Fruit fly (Drosophila melanogaster) whole organism, embryonic: Measurements from ENCODE around the gene CG42395.

ENCODE experiments used
- Ada2b ChIP-seq: fragments of 200-800 bp; sonication (Bioruptor generic); IDR thresholded peaks from 2 replicates; pipeline ENCODE4 v1.3.6; 2022; ENCODE audit warnings: missing biosample characterization, missing genetic modification characterization
- CG10209 ChIP-seq: fragments of 200-800 bp; sonication (Bioruptor generic); optimal IDR thresholded peaks from 3 replicates; lab custom pipeline; 2017; ENCODE audit warnings: missing biosample characterization, mild to moderate bottlenecking, missing genetic modification characterization, missing genetic modification reagents
- CG10274 ChIP-seq: fragments of 200-800 bp; sonication (Bioruptor generic); optimal IDR thresholded peaks from 3 replicates; lab custom pipeline; 2017; ENCODE audit warnings: missing biosample characterization, mild to moderate bottlenecking, missing genetic modification characterization
- CG10565 ChIP-seq: fragments of 200-800 bp; sonication (Bioruptor generic); optimal IDR thresholded peaks from 3 replicates; lab custom pipeline; 2016; ENCODE audit warnings: missing biosample characterization, mild to moderate bottlenecking, missing genetic modification characterization
- CG11560 ChIP-seq: fragments of 200-800 bp; sonication (Bioruptor generic); IDR thresholded peaks from 3 replicates; pipeline ENCODE4 v1.3.6; 2022; ENCODE audit warnings: missing biosample characterization, missing genetic modification characterization
- CG11695 ChIP-seq: fragments of 200-800 bp; sonication (Bioruptor generic); IDR thresholded peaks from 3 replicates; pipeline ENCODE4 v1.3.6; 2022; ENCODE audit warnings: missing biosample characterization, missing genetic modification characterization
- CG14860 ChIP-seq: fragments of 200-800 bp; sonication (Bioruptor generic); IDR thresholded peaks from 3 replicates; pipeline ENCODE4 v1.3.6; 2022; ENCODE audit warnings: missing biosample characterization, missing genetic modification characterization; ENCODE audit not compliant: partially characterized antibody
- CG15601 ChIP-seq: fragments of 200-800 bp; sonication (Bioruptor generic); optimal IDR thresholded peaks from 3 replicates; lab custom pipeline; 2019; ENCODE audit warnings: missing biosample characterization, mild to moderate bottlenecking, missing genetic modification characterization, moderate library complexity
- CG17186 ChIP-seq: fragments of 200-800 bp; sonication (Bioruptor generic); optimal IDR thresholded peaks from 3 replicates; lab custom pipeline; 2017; ENCODE audit warnings: missing biosample characterization, missing genetic modification reagents, missing genetic modification characterization
- CG17568 ChIP-seq: fragments of 200-800 bp; sonication (Bioruptor generic); optimal IDR thresholded peaks from 2 replicates; lab custom pipeline; 2018; ENCODE audit warnings: missing biosample characterization, mild to moderate bottlenecking, missing genetic modification characterization, moderate library complexity
- CG17802 ChIP-seq: fragments of 200-800 bp; sonication (Bioruptor generic); optimal IDR thresholded peaks from 2 replicates; lab custom pipeline; 2018; ENCODE audit warnings: missing biosample characterization, mild to moderate bottlenecking, missing genetic modification characterization, moderate library complexity
- CG33213 ChIP-seq: fragments of 200-800 bp; sonication (Bioruptor generic); optimal IDR thresholded peaks from 3 replicates; lab custom pipeline; 2016; ENCODE audit warnings: missing biosample characterization, missing genetic modification characterization
- CG33557 ChIP-seq: fragments of 200-800 bp; sonication (Bioruptor generic); optimal IDR thresholded peaks from 2 replicates; lab custom pipeline; 2019; ENCODE audit warnings: missing biosample characterization, mild to moderate bottlenecking, missing genetic modification characterization, moderate library complexity
- CG4404 ChIP-seq: fragments of 200-800 bp; sonication (Bioruptor generic); IDR thresholded peaks from 2 replicates; pipeline ENCODE4 v1.3.6; 2022; ENCODE audit warnings: missing biosample characterization, missing genetic modification characterization
- CG5180 ChIP-seq: fragments of 200-800 bp; sonication (Bioruptor generic); optimal IDR thresholded peaks from 3 replicates; lab custom pipeline; 2017; ENCODE audit warnings: missing biosample characterization, missing genetic modification characterization, mild to moderate bottlenecking, moderate library complexity, missing genetic modification reagents
- CG6254 ChIP-seq: fragments of 200-800 bp; sonication (Bioruptor generic); optimal IDR thresholded peaks from 3 replicates; lab custom pipeline; 2017; ENCODE audit warnings: mild to moderate bottlenecking, missing biosample characterization, missing genetic modification reagents, missing genetic modification characterization
- CG6683 ChIP-seq: fragments of 200-800 bp; sonication (Bioruptor generic); optimal IDR thresholded peaks from 2 replicates; lab custom pipeline; 2017; ENCODE audit warnings: missing biosample characterization, mild to moderate bottlenecking, missing genetic modification characterization, missing genetic modification reagents
- CG6854 ChIP-seq: fragments of 200-800 bp; sonication (Bioruptor generic); optimal IDR thresholded peaks from 3 replicates; lab custom pipeline; 2017; ENCODE audit warnings: missing biosample characterization, mild to moderate bottlenecking, missing genetic modification characterization
- CG7357 ChIP-seq: fragments of 200-800 bp; sonication (Bioruptor generic); IDR thresholded peaks from 3 replicates; pipeline ENCODE4 v1.3.6; 2022; ENCODE audit warnings: missing biosample characterization, missing genetic modification characterization
- CG7556 ChIP-seq: fragments of 200-800 bp; sonication (Bioruptor generic); optimal IDR thresholded peaks from 2 replicates; lab custom pipeline; 2017; ENCODE audit warnings: missing biosample characterization, mild to moderate bottlenecking, missing genetic modification characterization
- CG7745 ChIP-seq: fragments of 200-800 bp; sonication (Bioruptor generic); optimal IDR thresholded peaks from 2 replicates; lab custom pipeline; 2018; ENCODE audit warnings: missing biosample characterization, mild to moderate bottlenecking, missing genetic modification characterization, moderate library complexity
- CG7839 ChIP-seq: fragments of 200-800 bp; sonication (Bioruptor generic); optimal IDR thresholded peaks from 3 replicates; lab custom pipeline; 2018; ENCODE audit warnings: missing biosample characterization, mild to moderate bottlenecking, missing genetic modification characterization, moderate library complexity
- CoRest ChIP-seq: fragments of 200-800 bp; sonication (Bioruptor generic); optimal IDR thresholded peaks from 3 replicates; lab custom pipeline; 2018; ENCODE audit warnings: missing biosample characterization, mild to moderate bottlenecking, missing genetic modification characterization, moderate library complexity
- CrebB ChIP-seq: fragments of 200-800 bp; sonication (Bioruptor generic); optimal IDR thresholded peaks from 3 replicates; lab custom pipeline; 2018; ENCODE audit warnings: missing biosample characterization, mild to moderate bottlenecking, missing genetic modification characterization
- HLHmδ ChIP-seq: fragments of 200-800 bp; sonication (Bioruptor generic); optimal IDR thresholded peaks from 2 replicates; lab custom pipeline; 2018; ENCODE audit warnings: missing biosample characterization, mild to moderate bottlenecking, missing genetic modification characterization, moderate library complexity
- Hey ChIP-seq: fragments of 200-800 bp; sonication (Bioruptor generic); optimal IDR thresholded peaks from 3 replicates; lab custom pipeline; 2018; ENCODE audit warnings: missing biosample characterization, mild to moderate bottlenecking, missing genetic modification characterization
- Mad ChIP-seq: fragments of 200-800 bp; sonication (Bioruptor generic); optimal IDR thresholded peaks from 2 replicates; lab custom pipeline; 2016; ENCODE audit warnings: missing biosample characterization, missing genetic modification characterization
- Mrtf ChIP-seq: fragments of 200-800 bp; sonication (Bioruptor generic); IDR thresholded peaks from 3 replicates; pipeline ENCODE4 v1.3.6; 2022; ENCODE audit warnings: missing biosample characterization, missing genetic modification characterization
- NK7.1 ChIP-seq: fragments of 200-800 bp; sonication (Bioruptor generic); optimal IDR thresholded peaks from 3 replicates; lab custom pipeline; 2016; ENCODE audit warnings: missing biosample characterization, missing genetic modification characterization
- Ptx1 ChIP-seq: fragments of 200-800 bp; sonication (Bioruptor generic); IDR thresholded peaks from 2 replicates; pipeline ENCODE4 v1.3.6; 2022; ENCODE audit warnings: missing biosample characterization, missing genetic modification characterization
- Ravus ChIP-seq: fragments of 200-800 bp; sonication (Bioruptor generic); IDR thresholded peaks from 2 replicates; pipeline ENCODE4 v1.3.6; 2022; ENCODE audit warnings: missing biosample characterization, missing genetic modification characterization
- Side ChIP-seq: fragments of 200-800 bp; sonication (Bioruptor generic); optimal IDR thresholded peaks from 2 replicates; lab custom pipeline; 2016; ENCODE audit warnings: missing biosample characterization, missing genetic modification characterization
- bab2 ChIP-seq: fragments of 200-800 bp; sonication (Bioruptor generic); optimal IDR thresholded peaks from 2 replicates; lab custom pipeline; 2016; ENCODE audit warnings: missing biosample characterization, missing genetic modification characterization
- br ChIP-seq: fragments of >200 bp; optimal IDR thresholded peaks from 2 replicates; lab custom pipeline; 2017
- chn ChIP-seq: fragments of 200-800 bp; sonication (Bioruptor generic); optimal IDR thresholded peaks from 2 replicates; lab custom pipeline; 2016; ENCODE audit warnings: missing biosample characterization, missing genetic modification characterization
- dm ChIP-seq: fragments of 200-800 bp; sonication (Bioruptor generic); optimal IDR thresholded peaks from 3 replicates; lab custom pipeline; 2016; ENCODE audit warnings: missing biosample characterization, missing genetic modification characterization
- dmrt11E ChIP-seq: fragments of 200-800 bp; sonication (Bioruptor generic); optimal IDR thresholded peaks from 3 replicates; lab custom pipeline; 2018; ENCODE audit warnings: missing biosample characterization, mild to moderate bottlenecking, missing genetic modification characterization, moderate library complexity
- dmrt99B ChIP-seq: fragments of 200-800 bp; sonication (Bioruptor generic); optimal IDR thresholded peaks from 2 replicates; lab custom pipeline; 2018; ENCODE audit warnings: missing biosample characterization, mild to moderate bottlenecking, missing genetic modification characterization, moderate library complexity
- fd102C ChIP-seq: fragments of 200-800 bp; sonication (Bioruptor generic); optimal IDR thresholded peaks from 2 replicates; lab custom pipeline; 2018; ENCODE audit warnings: missing biosample characterization, mild to moderate bottlenecking, missing genetic modification characterization, moderate library complexity
- ftz-f1 ChIP-seq: fragments of 200-800 bp; sonication (Bioruptor generic); optimal IDR thresholded peaks from 2 replicates; lab custom pipeline; 2016; ENCODE audit warnings: missing biosample characterization, missing genetic modification characterization
- h ChIP-seq: fragments of >200 bp; optimal IDR thresholded peaks from 2 replicates; lab custom pipeline; 2017
- jigr1 ChIP-seq: fragments of 200-800 bp; sonication (Bioruptor generic); IDR thresholded peaks from 3 replicates; pipeline ENCODE4 v1.3.6; 2022; ENCODE audit warnings: missing biosample characterization, missing genetic modification characterization
- jing ChIP-seq: fragments of 200-800 bp; sonication (Bioruptor generic); optimal IDR thresholded peaks from 2 replicates; lab custom pipeline; 2018; ENCODE audit warnings: missing biosample characterization, mild to moderate bottlenecking, missing genetic modification characterization
- jumu ChIP-seq: fragments of 200-800 bp; sonication (Bioruptor generic); optimal IDR thresholded peaks from 3 replicates; lab custom pipeline; 2016; ENCODE audit warnings: missing biosample characterization, missing genetic modification characterization
- lab ChIP-seq: fragments of 200-800 bp; sonication (Bioruptor generic); optimal IDR thresholded peaks from 3 replicates; lab custom pipeline; 2017; ENCODE audit warnings: missing biosample characterization, missing genetic modification characterization, mild to moderate bottlenecking, moderate library complexity, missing genetic modification reagents
- otp ChIP-seq: fragments of 200-800 bp; sonication (Bioruptor generic); IDR thresholded peaks from 3 replicates; pipeline ENCODE4, ENCODE4 v1.3.6; 2022; ENCODE audit warnings: missing biosample characterization, missing genetic modification characterization
- pb ChIP-seq: fragments of 200-800 bp; sonication (Bioruptor generic); optimal IDR thresholded peaks from 3 replicates; lab custom pipeline; 2016; ENCODE audit warnings: missing biosample characterization, missing genetic modification characterization
- peb ChIP-seq: fragments of 200-800 bp; sonication (Bioruptor generic); IDR thresholded peaks from 2 replicates; pipeline ENCODE4 v1.3.6; 2022; ENCODE audit warnings: missing biosample characterization, missing genetic modification characterization
- pho ChIP-seq: fragments of 200-800 bp; sonication (Bioruptor generic); optimal IDR thresholded peaks from 2 replicates; lab custom pipeline; 2016; ENCODE audit warnings: missing biosample characterization, missing genetic modification characterization
- ssp ChIP-seq: fragments of 200-800 bp; sonication (Bioruptor generic); IDR thresholded peaks from 2 replicates; pipeline ENCODE4 v1.3.6; 2022; ENCODE audit warnings: missing biosample characterization, missing genetic modification characterization
- vvl ChIP-seq: fragments of 200-800 bp; sonication (Bioruptor generic); IDR thresholded peaks from 2 replicates; pipeline ENCODE4 v1.3.6; 2022; ENCODE audit warnings: missing biosample characterization, missing genetic modification characterization
- z ChIP-seq: fragments of 200-800 bp; sonication (Bioruptor generic); IDR thresholded peaks from 3 replicates; pipeline ENCODE4 v1.3.6; 2022; ENCODE audit warnings: missing biosample characterization, missing genetic modification characterization

The CG42395 gene

DNA sequence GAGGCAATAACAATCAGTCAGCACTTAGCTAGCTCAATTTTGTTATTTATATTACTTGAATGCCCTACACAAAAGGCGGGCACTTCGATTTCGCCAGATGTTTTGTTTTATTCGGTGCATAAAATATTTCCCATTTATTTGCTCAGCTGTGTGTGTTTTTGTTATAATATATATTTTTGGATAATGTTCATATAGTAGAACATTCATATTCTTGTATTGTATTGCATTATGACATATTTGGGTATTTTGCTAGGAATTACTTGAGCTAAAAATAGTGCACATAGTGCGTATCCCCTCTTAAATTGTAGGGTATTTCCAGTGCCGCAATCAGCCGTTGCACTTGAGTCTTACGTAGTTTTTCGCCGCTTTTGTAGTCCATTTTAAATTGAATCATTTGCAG, 13.9 kb upstream of the CG42395 start (continued):
- peak; percentile 7 for TF ChIP-seq bab2 (GFP tag; lab: Kevin White, UChicago)
- TF ChIP-seq CrebB (tag; lab: Kevin White, UChicago) = no peak
- TF ChIP-seq ftz-f1 (GFP tag; lab: Kevin White, UChicago) = no peak
- TF ChIP-seq fd102C (GFP tag; lab: Kevin White, UChicago) = no peak
- TF ChIP-seq jigr1 = no peak
- TF ChIP-seq CG15601 (tag; lab: Kevin White, UChicago) = peak; percentile 5
- no peak for TF ChIP-seq h (lab: Kevin White, UChicago)
- TF ChIP-seq Ada2b (GFP tag; lab: Robert Waterston, UW) = peak; percentile 29; the same call in 1 of the 2 replicates
- TF ChIP-seq Side (GFP tag; lab: Kevin White, UChicago) = no peak
- TF ChIP-seq jing (GFP tag; lab: Kevin White, UChicago) = no peak
- no peak for TF ChIP-seq CG11560
- TF ChIP-seq CG10209 (GFP tag; lab: Kevin White, UChicago) = peak; percentile 58
- TF ChIP-seq CG6254 (GFP tag; lab: Kevin White, UChicago) = no peak
- TF ChIP-seq z (GFP tag; lab: Robert Waterston, UW) = no peak
- TF ChIP-seq Ptx1 (GFP tag; lab: Robert Waterston, UW) = peak; percentile 61
- no peak for TF ChIP-seq CG4404 (GFP tag; lab: Robert Waterston, UW)
- no peak for TF ChIP-seq jumu (GFP tag; lab: Kevin White, UChicago)
- no peak for TF ChIP-seq CG17802 (tag; lab: Kevin White, UChicago)
- peak; percentile 52 for TF ChIP-seq CG10274 (GFP tag; lab: Kevin White, UChicago)
- peak; percentile 10 for TF ChIP-seq chn
- no peak for TF ChIP-seq Ravus (GFP tag; lab: Robert Waterston, UW)
- peak; percentile 44; the same call in 1 of the 2 replicates for TF ChIP-seq vvl (GFP tag; lab: Robert Waterston, UW)
- no peak for TF ChIP-seq dm (GFP tag; lab: Kevin White, UChicago)
- TF ChIP-seq CG5180 (GFP tag; lab: Kevin White, UChicago) = peak; percentile 4
- peak; percentile 54; the same call in 2 of the 3 replicates for TF ChIP-seq CG11695
- peak; percentile 65 for TF ChIP-seq CG7839 (tag; lab: Kevin White, UChicago)
- TF ChIP-seq CG14860 (GFP tag; lab: Robert Waterston, UW) = no peak
- TF ChIP-seq Hey = no peak
- no peak for TF ChIP-seq pho (GFP tag; lab: Kevin White, UChicago)
- TF ChIP-seq CG7556 = peak; percentile 47
- no peak for TF ChIP-seq ssp (GFP tag; lab: Robert Waterston, UW)
- TF ChIP-seq lab = peak; percentile 72
- TF ChIP-seq br (lab: Kevin White, UChicago) = no peak
- no peak for TF ChIP-seq CG6683
- peak; percentile 47; the same call in 1 of the 3 replicates for TF ChIP-seq Mrtf (GFP tag; lab: Robert Waterston, UW)
- 0 out of 3 replicates have a peak, but pooled peaks have one; percentile 21 for TF ChIP-seq CG7357 (GFP tag; lab: Robert Waterston, UW)
- no peak for TF ChIP-seq dmrt11E (tag; lab: Kevin White, UChicago)
- TF ChIP-seq CG17186 (GFP tag; lab: Kevin White, UChicago) = no peak
- peak; percentile 72 for TF ChIP-seq dmrt99B
- TF ChIP-seq pb = no peak
- no peak for TF ChIP-seq HLHmδ
- no peak for TF ChIP-seq CG6854 (GFP tag; lab: Kevin White, UChicago)
- no peak for TF ChIP-seq CG33557 (GFP tag; lab: Kevin White, UChicago)
- peak; percentile 65 for TF ChIP-seq CoRest (tag; lab: Kevin White, UChicago)
- TF ChIP-seq CG17568 (GFP tag; lab: Kevin White, UChicago) = no peak
- no peak for TF ChIP-seq CG33213 (GFP tag; lab: Kevin White, UChicago)
- TF ChIP-seq Mad (GFP tag; lab: Kevin White, UChicago) = no peak
- no peak for TF ChIP-seq peb (GFP tag; lab: Robert Waterston, UW)
- no peak for TF ChIP-seq otp
- no peak for TF ChIP-seq CG7745 (tag; lab: Kevin White, UChicago)
- TF ChIP-seq NK7.1 (GFP tag; lab: Kevin White, UChicago) = no peak
- no peak for TF ChIP-seq CG10565
